Worm (Caenorhabditis elegans) whole organism, mixed stage, embryonic: ENCODE data around the gene rab-6.2.

Experiments used
- blmp-1 ChIP-seq: fragments of 150-350 bp; optimal IDR thresholded peaks from 2 replicates; lab custom pipeline; 2014; ENCODE audit warnings: missing biosample characterization, missing genetic modification characterization
- nhr-237 ChIP-seq: fragments of 150-350 bp; optimal IDR thresholded peaks from 2 replicates; lab custom pipeline; 2014; ENCODE audit warnings: missing biosample characterization, missing genetic modification characterization
- pha-4 ChIP-seq: fragments of 150-350 bp; optimal IDR thresholded peaks from 2 replicates; lab custom pipeline; 2018; ENCODE audit warnings: missing biosample characterization, missing genetic modification reagents, missing genetic modification characterization
- unc-62 ChIP-seq: fragments of 150-350 bp; optimal IDR thresholded peaks from 2 replicates; lab custom pipeline; 2014; ENCODE audit warnings: missing biosample characterization, missing genetic modification reagents, missing genetic modification characterization
- ztf-11 ChIP-seq: fragments of 150-350 bp; optimal IDR thresholded peaks from 2 replicates; lab custom pipeline; 2014; ENCODE audit warnings: missing biosample characterization, missing genetic modification characterization

DNA sequence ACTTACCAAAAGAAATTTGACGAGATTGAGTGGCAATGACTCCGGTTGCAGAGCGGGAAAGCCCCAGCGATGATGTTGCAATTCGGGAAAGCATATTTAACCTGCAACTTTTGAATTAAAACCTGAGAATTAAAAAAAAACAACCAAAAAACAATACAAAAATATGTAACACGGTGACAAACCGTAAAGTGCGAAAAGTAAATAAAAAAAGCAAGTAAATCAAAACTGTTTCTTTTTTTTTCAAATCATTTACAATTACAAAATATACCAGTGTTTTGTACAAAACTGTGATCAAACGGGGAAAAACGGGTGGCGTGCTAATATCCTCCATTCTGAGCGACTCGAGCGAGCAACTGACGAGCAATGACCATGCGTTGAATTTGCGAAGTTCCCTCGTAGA is 7.5 kb upstream of the rab-6.2 start, which contains the start of gene acdh-10:
- TF ChIP-seq nhr-237 (tag; lab: Kevin White, UChicago) (no peak), unc-62 (GFP tag; lab: Kevin White, UChicago) (no peak), blmp-1 (no peak), ztf-11 (tag; lab: Kevin White, UChicago) (no peak), pha-4 (tag; lab: Kevin White, UChicago) (no peak)
